Worm (Caenorhabditis elegans) whole organism, L3 larva: ENCODE data around the gene C16D9.8.

Experiments used
- R02D3.7 ChIP-seq: fragments of 150-350 bp; optimal IDR thresholded peaks from 2 replicates; lab custom pipeline; 2014; ENCODE audit warnings: missing biosample characterization, missing genetic modification characterization
- ZK546.5 ChIP-seq: sonication (generic microtip); optimal IDR thresholded peaks from 2 replicates; lab custom pipeline; 2017; ENCODE audit warnings: missing biosample characterization, missing genetic modification characterization
- aly-2 ChIP-seq: fragments of 150-350 bp; optimal IDR thresholded peaks from 2 replicates; lab custom pipeline; 2014; ENCODE audit warnings: missing biosample characterization, missing genetic modification characterization
- ama-1 ChIP-seq: fragments of 150-350 bp; optimal IDR thresholded peaks from 2 replicates; lab custom pipeline; 2018
- ceh-16 ChIP-seq: sonication (generic microtip); optimal IDR thresholded peaks from 2 replicates; lab custom pipeline; 2017; ENCODE audit warnings: missing biosample characterization, missing genetic modification characterization
- ceh-28 ChIP-seq: fragments of 150-350 bp; optimal IDR thresholded peaks from 2 replicates; lab custom pipeline; 2014; ENCODE audit warnings: missing biosample characterization, missing genetic modification reagents, missing genetic modification characterization
- ceh-82 ChIP-seq: fragments of 150-350 bp; optimal IDR thresholded peaks from 2 replicates; lab custom pipeline; 2014; ENCODE audit warnings: missing biosample characterization, missing genetic modification characterization
- ceh-9 ChIP-seq: sonication (generic microtip); optimal IDR thresholded peaks from 2 replicates; lab custom pipeline; 2018; ENCODE audit warnings: missing biosample characterization, missing genetic modification characterization
- daf-12 ChIP-seq: fragments of 150-350 bp; optimal IDR thresholded peaks from 2 replicates; lab custom pipeline; 2014; ENCODE audit warnings: missing biosample characterization, missing genetic modification reagents, missing genetic modification characterization
- egl-27 ChIP-seq: sonication (generic microtip); optimal IDR thresholded peaks from 4 replicates; lab custom pipeline; 2017; ENCODE audit warnings: missing biosample characterization, missing genetic modification reagents, missing genetic modification characterization
- egl-5 ChIP-seq: fragments of 150-350 bp; optimal IDR thresholded peaks from 2 replicates; lab custom pipeline; 2017; ENCODE audit warnings: missing biosample characterization, missing genetic modification reagents, missing genetic modification characterization, inconsistent platforms
- elt-1 ChIP-seq: fragments of 150-350 bp; optimal IDR thresholded peaks from 2 replicates; lab custom pipeline; 2014; ENCODE audit warnings: missing biosample characterization, missing genetic modification characterization
- elt-2 ChIP-seq: sonication (generic microtip); optimal IDR thresholded peaks from 2 replicates; lab custom pipeline; 2016; ENCODE audit warnings: missing genetic modification reagents, mild to moderate bottlenecking, missing genetic modification characterization, missing compliant biosample characterization
- elt-3 ChIP-seq, 3 experiments: fragments of 150-350 bp in 1 of 3; sonication (generic microtip) in 2 of 3; optimal IDR thresholded peaks; 2 replicates in 2 of 3; 4 replicates in 1 of 3; lab custom pipeline; 2014 to 2017; ENCODE audit warnings: missing biosample characterization in 3 of 3, missing genetic modification characterization in 3 of 3
- eor-1 ChIP-seq, 2 experiments: fragments of 150-350 bp; optimal IDR thresholded peaks; 2 replicates each; lab custom pipeline; 2014 to 2018; ENCODE audit warnings: missing biosample characterization in 2 of 2, missing genetic modification characterization in 2 of 2
- fkh-10 ChIP-seq: sonication (generic microtip); optimal IDR thresholded peaks from 2 replicates; lab custom pipeline; 2017; ENCODE audit warnings: missing biosample characterization, missing genetic modification reagents, missing genetic modification characterization
- fkh-2 ChIP-seq: fragments of 150-350 bp; optimal IDR thresholded peaks from 2 replicates; lab custom pipeline; 2014; ENCODE audit warnings: missing biosample characterization, missing genetic modification reagents, missing genetic modification characterization
- fos-1 ChIP-seq: fragments of 150-350 bp; optimal IDR thresholded peaks from 2 replicates; lab custom pipeline; 2014; ENCODE audit warnings: missing biosample characterization, missing genetic modification characterization
- hmg-11 ChIP-seq: sonication (generic microtip); optimal IDR thresholded peaks from 2 replicates; lab custom pipeline; 2016; ENCODE audit warnings: missing genetic modification characterization, missing compliant biosample characterization
- jun-1 ChIP-seq: fragments of 150-350 bp; optimal IDR thresholded peaks from 2 replicates; lab custom pipeline; 2014; ENCODE audit warnings: missing biosample characterization, missing genetic modification reagents, missing genetic modification characterization
- lin-15B ChIP-seq: fragments of 150-350 bp; optimal IDR thresholded peaks from 2 replicates; lab custom pipeline; 2014; ENCODE audit warnings: missing biosample characterization, missing genetic modification characterization
- lin-39 ChIP-seq: fragments of 150-350 bp; optimal IDR thresholded peaks from 2 replicates; lab custom pipeline; 2018; ENCODE audit warnings: missing biosample characterization, missing genetic modification reagents, missing genetic modification characterization
- lsy-12 ChIP-seq: sonication (generic microtip); optimal IDR thresholded peaks from 2 replicates; lab custom pipeline; 2016; ENCODE audit warnings: mild to moderate bottlenecking, missing genetic modification characterization, missing compliant biosample characterization
- mdl-1 ChIP-seq: fragments of 150-350 bp; optimal IDR thresholded peaks from 2 replicates; lab custom pipeline; 2014; ENCODE audit warnings: missing biosample characterization, missing genetic modification characterization
- mml-1 ChIP-seq: fragments of 150-350 bp; sonication (generic microtip); optimal IDR thresholded peaks from 3 replicates; lab custom pipeline; 2014; ENCODE audit warnings: missing biosample characterization, missing genetic modification characterization
- nfya-1 ChIP-seq: sonication (generic microtip); optimal IDR thresholded peaks from 2 replicates; lab custom pipeline; 2017; ENCODE audit warnings: missing genetic modification characterization, mild to moderate bottlenecking, missing compliant biosample characterization, antibody characterized with exemption, moderate library complexity; ENCODE audit not compliant: insufficient read depth
- nhr-11 ChIP-seq: fragments of 150-350 bp; optimal IDR thresholded peaks from 2 replicates; lab custom pipeline; 2014; ENCODE audit warnings: missing biosample characterization, missing genetic modification characterization
- nhr-12 ChIP-seq: fragments of 150-350 bp; optimal IDR thresholded peaks from 2 replicates; lab custom pipeline; 2014; ENCODE audit warnings: missing biosample characterization, missing genetic modification characterization
- nhr-23 ChIP-seq: fragments of 150-350 bp; optimal IDR thresholded peaks from 2 replicates; lab custom pipeline; 2014; ENCODE audit warnings: missing biosample characterization, missing genetic modification reagents, missing genetic modification characterization
- nhr-237 ChIP-seq: fragments of 150-350 bp; optimal IDR thresholded peaks from 2 replicates; lab custom pipeline; 2014; ENCODE audit warnings: missing biosample characterization, missing genetic modification characterization
- nhr-25 ChIP-seq: sonication (generic microtip); optimal IDR thresholded peaks from 2 replicates; lab custom pipeline; 2017; ENCODE audit warnings: missing biosample characterization, missing genetic modification characterization
- nhr-43 ChIP-seq: sonication (generic microtip); optimal IDR thresholded peaks from 2 replicates; lab custom pipeline; 2016; ENCODE audit warnings: mild to moderate bottlenecking, missing genetic modification characterization, missing compliant biosample characterization; ENCODE audit not compliant: poor library complexity, severe bottlenecking
- nhr-67 ChIP-seq: fragments of 150-350 bp; optimal IDR thresholded peaks from 2 replicates; lab custom pipeline; 2014; ENCODE audit warnings: missing biosample characterization, missing genetic modification characterization
- nhr-76 ChIP-seq: fragments of 150-350 bp; sonication (generic microtip); optimal IDR thresholded peaks from 5 replicates; lab custom pipeline; 2014; ENCODE audit warnings: missing biosample characterization, missing genetic modification characterization
- nhr-77 ChIP-seq: fragments of 150-350 bp; optimal IDR thresholded peaks from 2 replicates; lab custom pipeline; 2014; ENCODE audit warnings: missing biosample characterization, missing genetic modification characterization
- pha-4 ChIP-seq: fragments of 150-350 bp; optimal IDR thresholded peaks from 2 replicates; lab custom pipeline; 2014; ENCODE audit warnings: missing biosample characterization, missing genetic modification reagents, missing genetic modification characterization
- pqm-1 ChIP-seq: fragments of 150-350 bp; optimal IDR thresholded peaks from 2 replicates; lab custom pipeline; 2017; ENCODE audit warnings: missing biosample characterization, missing genetic modification characterization, inconsistent platforms
- sea-2 ChIP-seq: fragments of 150-350 bp; sonication (generic microtip); optimal IDR thresholded peaks from 4 replicates; lab custom pipeline; 2014; ENCODE audit warnings: missing biosample characterization, missing genetic modification reagents, missing genetic modification characterization
- skn-1 ChIP-seq: fragments of 150-350 bp; optimal IDR thresholded peaks from 2 replicates; lab custom pipeline; 2014; ENCODE audit warnings: missing biosample characterization, missing genetic modification characterization
- snpc-4 ChIP-seq: fragments of 150-350 bp; optimal IDR thresholded peaks from 2 replicates; lab custom pipeline; 2014; ENCODE audit warnings: missing biosample characterization, missing genetic modification characterization
- tbx-2 ChIP-seq: sonication (generic microtip); optimal IDR thresholded peaks from 2 replicates; lab custom pipeline; 2016; ENCODE audit warnings: mild to moderate bottlenecking, missing genetic modification characterization, missing compliant biosample characterization
- zag-1 ChIP-seq: fragments of 150-350 bp; optimal IDR thresholded peaks from 2 replicates; lab custom pipeline; 2014; ENCODE audit warnings: missing biosample characterization, missing genetic modification characterization
- ztf-11 ChIP-seq: fragments of 150-350 bp; optimal IDR thresholded peaks from 2 replicates; lab custom pipeline; 2014; ENCODE audit warnings: missing biosample characterization, missing genetic modification characterization
- ztf-4 ChIP-seq: fragments of 150-350 bp; optimal IDR thresholded peaks from 2 replicates; lab custom pipeline; 2014; ENCODE audit warnings: missing biosample characterization, missing genetic modification characterization

C16D9.8 gene

ce11 chrV:8305940-8306339 lies 42.6 kb upstream of the C16D9.8 start:
- peak; percentile 58 for TF ChIP-seq pqm-1 (tag; lab: Kevin White, UChicago)
- TF ChIP-seq lin-15B, result no peak
- TF ChIP-seq elt-2 (tag; lab: Kevin White, UChicago), result peak; percentile 70
- TF ChIP-seq pha-4 (tag; lab: Kevin White, UChicago), result peak; percentile 23

- TF ChIP-seq elt-2 (tag; lab: Kevin White, UChicago) (peak; percentile 36), eor-1 (tag; optimal IDR thresholded peaks at IDR 0.05; lab: Kevin White, UChicago) (no peak), fkh-2 (tag; lab: Kevin White, UChicago) (no peak), pqm-1 (tag; lab: Kevin White, UChicago) (peak; percentile 9), pha-4 (tag; lab: Kevin White, UChicago) (peak; percentile 87)
These were observed 41.3 kb upstream of the C16D9.8 start, which contains the start of gene W02D7.11 for ce11 chrV:8304461-8305195. Gene W02D7.11 (minus strand): TSS chrV:8304511.

- TF ChIP-seq nhr-67, result no peak
- no peak for TF ChIP-seq nhr-76
- TF ChIP-seq skn-1, result peak; percentile 16
- peak; percentile 74 for TF ChIP-seq lin-15B
- peak; percentile 60 for TF ChIP-seq pha-4 (tag; lab: Kevin White, UChicago)
- peak; percentile 46 for TF ChIP-seq nhr-23 (tag; lab: Kevin White, UChicago)
- TF ChIP-seq ceh-28 (tag; lab: Kevin White, UChicago), result peak; percentile 9
- peak; percentile 54 for TF ChIP-seq nfya-1 (tag; lab: Kevin White, UChicago)
- TF ChIP-seq elt-2 (tag; lab: Kevin White, UChicago), result peak; percentile 22
These were observed 39.2 kb upstream of the C16D9.8 start, which contains the start of gene sel-9 for ce11 chrV:8302522-8302921. Gene sel-9 (minus strand): TSS chrV:8302580.

ce11 chrV:8300935-8301535 lies 37.7 kb upstream of the C16D9.8 start, which contains the start of gene W02D7.6:
Gene W02D7.6 (minus strand): TSS chrV:8301507.
- no peak for TF ChIP-seq nhr-237 (tag; lab: Kevin White, UChicago)
- peak; percentile 70 for TF ChIP-seq ama-1 (lab: Kevin White, UChicago)
- no peak for TF ChIP-seq ztf-11 (tag; lab: Kevin White, UChicago)
- no peak for TF ChIP-seq skn-1
- TF ChIP-seq ZK546.5, result no peak
- no peak for TF ChIP-seq fkh-2 (tag; lab: Kevin White, UChicago)
- TF ChIP-seq daf-12 (tag; lab: Kevin White, UChicago), result no peak
- TF ChIP-seq egl-5 (tag; lab: Kevin White, UChicago), result no peak
- no peak for TF ChIP-seq nhr-11 (tag; lab: Kevin White, UChicago)
- no peak for TF ChIP-seq nhr-77 (tag; lab: Kevin White, UChicago)
- TF ChIP-seq pqm-1 (tag; lab: Kevin White, UChicago), result peak; percentile 8
- TF ChIP-seq fkh-10 (GFP tag; lab: Kevin White, UChicago), result no peak
- no peak for TF ChIP-seq ceh-82 (tag; lab: Kevin White, UChicago)
- TF ChIP-seq lin-39 (tag; lab: Kevin White, UChicago), result no peak
- TF ChIP-seq snpc-4, result peak; percentile 38
- TF ChIP-seq nhr-25, result no peak
- no peak for TF ChIP-seq tbx-2 (tag; lab: Kevin White, UChicago)
- no peak for TF ChIP-seq mdl-1 (tag; lab: Kevin White, UChicago)
- TF ChIP-seq ceh-16, result no peak
- no peak for TF ChIP-seq hmg-11
- no peak for TF ChIP-seq lsy-12 (tag; lab: Kevin White, UChicago)
- TF ChIP-seq elt-2 (tag; lab: Kevin White, UChicago), result peak; percentile 13
- no peak for TF ChIP-seq zag-1 (tag; lab: Kevin White, UChicago)
- TF ChIP-seq fos-1 (tag; lab: Kevin White, UChicago), result no peak
- no peak for TF ChIP-seq egl-27 (tag; lab: Kevin White, UChicago)
- no peak for TF ChIP-seq R02D3.7 (tag; lab: Kevin White, UChicago)
- no peak for TF ChIP-seq mml-1
- no peak for TF ChIP-seq nhr-43
- TF ChIP-seq aly-2 (tag; lab: Kevin White, UChicago), result no peak
- no peak for TF ChIP-seq elt-1 (tag; lab: Kevin White, UChicago)
- TF ChIP-seq nhr-12 (tag; lab: Kevin White, UChicago), result no peak
- TF ChIP-seq elt-3 (tag; optimal IDR thresholded peaks at IDR 0.05; lab: Kevin White, UChicago), result no peak
- peak; percentile 23 for TF ChIP-seq pha-4 (tag; lab: Kevin White, UChicago)
- no peak for TF ChIP-seq nhr-67
- TF ChIP-seq sea-2 (GFP tag; lab: Kevin White, UChicago), result no peak
- no peak for TF ChIP-seq ztf-4 (tag; lab: Kevin White, UChicago)
- no peak for TF ChIP-seq nhr-76
- TF ChIP-seq lin-15B, result peak; percentile 26
- peak; percentile 19 for TF ChIP-seq nfya-1 (tag; lab: Kevin White, UChicago)
- no peak for TF ChIP-seq jun-1 (tag; lab: Kevin White, UChicago)
- TF ChIP-seq ceh-9 (tag; lab: Kevin White, UChicago), result no peak
